Worm (Caenorhabditis elegans): ENCODE measurements around the gene ubc-15.

ubc-15 gene

ce11 chrII:2854794-2855193 is 58.6 kb downstream of the ubc-15 start:
- TF ChIP-seq vab-15 (tag; optimal IDR thresholded peaks at IDR 0.05) = no peak
- peak; percentile 20 for TF ChIP-seq ztf-4 (tag; optimal IDR thresholded peaks at IDR 0.05)
- TF ChIP-seq ets-5 (GFP tag; IDR thresholded peaks at IDR 0.05) = no peak
- TF ChIP-seq nhr-20 (tag; optimal IDR thresholded peaks at IDR 0.05) = no peak
- TF ChIP-seq blmp-1 (tag; optimal IDR thresholded peaks at IDR 0.05) = peak; percentile 74
- 0 out of 2 replicates have a peak, but pooled peaks have one; percentile 45 for TF ChIP-seq grh-1 (GFP tag; IDR thresholded peaks at IDR 0.05)
- peak; percentile 7 for TF ChIP-seq swsn-7 (tag; optimal IDR thresholded peaks at IDR 0.05)
- TF ChIP-seq nhr-19 (GFP tag; conservative IDR thresholded peaks at IDR 0.05) = 0 out of 2 replicates have a peak, but pooled peaks have one; percentile 15
- TF ChIP-seq lin-15B (tag; optimal IDR thresholded peaks at IDR 0.05) = no peak
- no peak for TF ChIP-seq nhr-47 (tag; optimal IDR thresholded peaks at IDR 0.05)
- no peak for TF ChIP-seq nhr-11 (tag; optimal IDR thresholded peaks at IDR 0.05)
- peak; percentile 25 for TF ChIP-seq mep-1 (tag; optimal IDR thresholded peaks at IDR 0.05)
- TF ChIP-seq snu-23 (GFP tag; optimal IDR thresholded peaks at IDR 0.05) = peak; percentile 40
- TF ChIP-seq lin-14 (GFP tag; optimal IDR thresholded peaks at IDR 0.05) = peak; percentile 33
- peak in 2 of 6 experiments; percentile 1 to 22 for TF ChIP-seq elt-3 (tag; optimal IDR thresholded peaks at IDR 0.05)
- TF ChIP-seq hlh-4 (tag; optimal IDR thresholded peaks at IDR 0.05) = no peak
- peak; percentile 25 for TF ChIP-seq nhr-71 (tag; optimal IDR thresholded peaks at IDR 0.05)
- no peak for TF ChIP-seq ceh-8 (GFP tag; optimal IDR thresholded peaks at IDR 0.05)
- no peak for TF ChIP-seq C16A3.4 (tag; optimal IDR thresholded peaks at IDR 0.05)
- peak in 1 of 3 experiments; percentile 10 for TF ChIP-seq dpl-1 (GFP tag; optimal IDR thresholded peaks at IDR 0.05)
- TF ChIP-seq lir-3 (tag; optimal IDR thresholded peaks at IDR 0.05; ENCODE audit: poor library complexity) = no peak
- TF ChIP-seq mdl-1 (tag; optimal IDR thresholded peaks at IDR 0.05) = no peak
- no peak for TF ChIP-seq ces-1 (GFP tag; optimal IDR thresholded peaks at IDR 0.05)
- TF ChIP-seq ama-1 (optimal IDR thresholded peaks at IDR 0.05) = no peak

- no peak for TF ChIP-seq unc-98 (GFP tag; IDR thresholded peaks at IDR 0.05)
- peak; percentile 29 for TF ChIP-seq nhr-85 (tag)
- TF ChIP-seq unc-130 (tag; optimal IDR thresholded peaks at IDR 0.05) = no peak
- TF ChIP-seq sox-4 (tag; optimal IDR thresholded peaks at IDR 0.05) = no peak
- TF ChIP-seq lin-39 (tag; optimal IDR thresholded peaks at IDR 0.05) = no peak
- no peak for TF ChIP-seq dsc-1 (tag; optimal IDR thresholded peaks at IDR 0.05)
- no peak for TF ChIP-seq irx-1 (tag; optimal IDR thresholded peaks at IDR 0.05)
- TF ChIP-seq C34B4.2 (tag; optimal IDR thresholded peaks at IDR 0.05) = no peak
- peak; percentile 50 for TF ChIP-seq blmp-1 (tag; optimal IDR thresholded peaks at IDR 0.05)
- TF ChIP-seq nhr-11 (tag; optimal IDR thresholded peaks at IDR 0.05) = no peak
- no peak for TF ChIP-seq nhr-77 (tag; optimal IDR thresholded peaks at IDR 0.05)
- no peak for TF ChIP-seq efl-1 (optimal IDR thresholded peaks at IDR 0.05)
- TF ChIP-seq efl-1 (GFP tag; optimal IDR thresholded peaks at IDR 0.05 in 1 of 2) = no peak
- TF ChIP-seq lin-14 (GFP tag; optimal IDR thresholded peaks at IDR 0.05) = no peak
Observed at ce11 chrII:2853767-2854166, 59.6 kb downstream of the ubc-15 start.

ce11 chrII:2852493-2852892 is 60.9 kb downstream of the ubc-15 start, which contains the start of gene ptc-3:
TSS of gene ptc-3 (minus strand) at chrII:2852593.
- no peak for TF ChIP-seq elt-2 (tag; optimal IDR thresholded peaks at IDR 0.05)
- TF ChIP-seq lin-39 (tag; optimal IDR thresholded peaks at IDR 0.05) = no peak
- TF ChIP-seq unc-86 (tag; optimal IDR thresholded peaks at IDR 0.05) = no peak
- TF ChIP-seq ama-1 (optimal IDR thresholded peaks at IDR 0.05) = no peak
- TF ChIP-seq fkh-4 (tag; optimal IDR thresholded peaks at IDR 0.05; ENCODE audit: borderline replicate concordance) = no peak
- TF ChIP-seq jun-1 (tag; optimal IDR thresholded peaks at IDR 0.05) = no peak
- no peak for TF ChIP-seq sox-4 (tag; optimal IDR thresholded peaks at IDR 0.05)
- no peak for TF ChIP-seq skn-1 (tag; optimal IDR thresholded peaks at IDR 0.05)

Data from whole organism, L1 larva.